Worm (Caenorhabditis elegans): Measurements from ENCODE around the gene W05E10.1.

ce11 chrV:11648435-11648834, 43.1 kb downstream of the W05E10.1 start:
- TF ChIP-seq hlh-30 (tag; optimal IDR thresholded peaks at IDR 0.05; ENCODE audit: insufficient read depth) = no peak
- TF ChIP-seq ceh-34 (tag; optimal IDR thresholded peaks at IDR 0.05) = no peak
- no peak for TF ChIP-seq pha-4 (tag; optimal IDR thresholded peaks at IDR 0.05)
- no peak for TF ChIP-seq sox-2 (GFP tag; IDR thresholded peaks at IDR 0.05)
- TF ChIP-seq rnt-1 (tag; optimal IDR thresholded peaks at IDR 0.05) = no peak
- TF ChIP-seq ceh-9 (tag; optimal IDR thresholded peaks at IDR 0.05) = no peak
- TF ChIP-seq ets-4 (tag; optimal IDR thresholded peaks at IDR 0.05) = no peak
- no peak for TF ChIP-seq ceh-19 (GFP tag; optimal IDR thresholded peaks at IDR 0.05)
- no peak for TF ChIP-seq pax-1 (tag; optimal IDR thresholded peaks at IDR 0.05)
- TF ChIP-seq pqm-1 (tag; optimal IDR thresholded peaks at IDR 0.05) = no peak
- no peak for TF ChIP-seq syd-9 (tag; optimal IDR thresholded peaks at IDR 0.05)

Measured in whole organism, late embryonic.